Fruit fly (Drosophila melanogaster) Kc167 (cell line): ENCODE measurements around the gene Nmdar1.

Experiments used
- Sin3A ChIP-seq: fragments of >200 bp; optimal IDR thresholded peaks from 2 replicates; lab custom pipeline; 2018; ENCODE audit warnings: missing external identifiers
- insv ChIP-seq: fragments of >200 bp; optimal IDR thresholded peaks from 3 replicates; lab custom pipeline; 2018; ENCODE audit warnings: missing external identifiers
- psq ChIP-seq: fragments of >200 bp; optimal IDR thresholded peaks from 2 replicates; lab custom pipeline; 2017; ENCODE audit warnings: missing external identifiers

DNA sequence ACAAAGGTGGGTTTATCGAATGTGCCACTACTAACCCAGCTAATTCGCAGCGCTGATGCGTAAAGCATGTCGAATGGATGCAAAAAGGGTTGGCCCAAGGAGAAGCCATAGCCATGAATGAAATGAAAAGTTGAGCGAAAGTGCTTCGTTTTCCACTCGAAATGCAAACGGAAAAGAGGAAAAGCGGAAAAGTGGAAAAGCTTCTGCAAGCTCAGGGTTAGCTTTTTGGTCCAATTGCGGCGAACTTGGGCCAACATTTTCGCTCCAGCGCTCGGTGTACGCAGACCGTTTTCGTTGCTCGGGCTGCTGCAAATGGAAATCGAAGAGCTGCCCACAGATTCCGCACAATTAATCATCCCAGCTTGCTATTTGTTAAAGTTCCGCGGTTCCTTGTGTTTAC, 1.7 kb upstream of the Nmdar1 start:
- TF ChIP-seq Sin3A (lab: Kevin White, UChicago) (no peak), psq (no peak), insv (no peak)
